Worm (Caenorhabditis elegans): ENCODE results near the gene nep-11.

nep-11 gene

DNA sequence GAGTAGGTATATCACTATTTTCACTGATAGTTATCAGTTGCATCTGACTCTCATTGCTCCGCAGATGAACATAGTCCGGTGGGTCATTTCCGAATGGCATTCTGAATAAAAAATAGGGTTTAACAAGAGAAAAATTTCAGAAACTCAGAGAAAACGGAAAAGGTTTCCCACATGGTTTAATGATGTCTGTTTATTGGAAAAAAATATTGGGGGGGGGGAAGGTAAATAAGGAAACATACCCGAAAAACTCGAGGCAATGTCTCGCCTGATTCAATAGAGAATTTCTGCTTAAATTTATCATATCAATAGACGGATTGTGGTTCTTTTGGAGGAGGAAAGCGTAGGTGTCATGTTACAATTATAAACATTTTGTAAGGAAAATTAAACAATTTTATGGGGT, at the start of gene nep-11:
TSS of gene nep-11 (minus strand) at position 101 of the 400 bp plus-strand sequence.
- TF ChIP-seq rcor-1 (GFP tag; IDR thresholded peaks at IDR 0.05), result no peak
- no peak for TF ChIP-seq F57A8.1 (GFP tag; optimal IDR thresholded peaks at IDR 0.05)
- TF ChIP-seq ceh-79 (tag; optimal IDR thresholded peaks at IDR 0.05), result no peak
- TF ChIP-seq let-526 (GFP tag; IDR thresholded peaks at IDR 0.05), result no peak
- TF ChIP-seq sdz-38 (tag; optimal IDR thresholded peaks at IDR 0.05), result no peak
- no peak for TF ChIP-seq cebp-1 (GFP tag; IDR thresholded peaks at IDR 0.05)
- no peak for TF ChIP-seq cebp-1 (tag; optimal IDR thresholded peaks at IDR 0.05)
- TF ChIP-seq B0019.2 (GFP tag; conservative IDR thresholded peaks at IDR 0.05), result no peak
- TF ChIP-seq Y56A3A.18 (GFP tag; IDR thresholded peaks at IDR 0.05), result no peak
- no peak for TF ChIP-seq nhr-27 (tag; optimal IDR thresholded peaks at IDR 0.05)
- TF ChIP-seq C06A6.2 (GFP tag; conservative IDR thresholded peaks at IDR 0.05), result no peak
- no peak for TF ChIP-seq hmg-20 (GFP tag; IDR thresholded peaks at IDR 0.05)
- TF ChIP-seq egl-18 (GFP tag; IDR thresholded peaks at IDR 0.05), result no peak
- no peak for TF ChIP-seq nfyb-1 (GFP tag; IDR thresholded peaks at IDR 0.05)
- TF ChIP-seq nhr-80 (tag; optimal IDR thresholded peaks at IDR 0.05), result no peak
- no peak for TF ChIP-seq ceh-27 (GFP tag; optimal IDR thresholded peaks at IDR 0.05)
- TF ChIP-seq athp-1 (tag; optimal IDR thresholded peaks at IDR 0.05), result no peak
- TF ChIP-seq pha-4 (tag; optimal IDR thresholded peaks at IDR 0.05), result no peak
- no peak for TF ChIP-seq ZK185.1 (tag; optimal IDR thresholded peaks at IDR 0.05; ENCODE audit: poor library complexity, severe bottlenecking)
- TF ChIP-seq hmg-1.2 (GFP tag; IDR thresholded peaks at IDR 0.05), result no peak

DNA sequence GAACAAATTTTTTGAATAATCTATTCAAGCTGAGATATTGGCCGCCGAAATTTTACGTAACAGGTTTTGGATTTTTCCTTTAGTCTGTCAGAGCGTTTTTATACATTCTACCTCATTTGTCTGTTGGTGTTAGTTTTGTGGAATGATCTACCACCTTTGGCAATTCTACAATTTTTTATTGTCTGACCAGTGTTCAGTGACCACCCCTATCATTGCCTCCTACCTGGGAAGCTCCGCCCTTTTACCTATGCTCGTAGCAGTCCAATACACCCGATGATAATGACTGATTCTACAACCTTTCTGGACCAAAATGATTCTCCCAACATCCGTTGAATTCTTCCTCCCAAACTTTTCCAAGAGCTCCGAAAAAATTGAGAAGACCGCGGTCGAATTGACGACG, 48.4 kb upstream of the nep-11 start, which contains the start of gene sdz-32:
TSS of gene sdz-32 (plus strand) at position 301 of the 400 bp plus-strand sequence.
- no peak for TF ChIP-seq F37B4.10 (GFP tag; IDR thresholded peaks at IDR 0.05)
- TF ChIP-seq lsl-1 (GFP tag; optimal IDR thresholded peaks at IDR 0.05), result no peak
- TF ChIP-seq attf-6 (GFP tag; IDR thresholded peaks at IDR 0.05), result no peak
- no peak for TF ChIP-seq rcor-1 (GFP tag; IDR thresholded peaks at IDR 0.05)
- no peak for TF ChIP-seq madf-8 (GFP tag; conservative IDR thresholded peaks at IDR 0.05)

DNA sequence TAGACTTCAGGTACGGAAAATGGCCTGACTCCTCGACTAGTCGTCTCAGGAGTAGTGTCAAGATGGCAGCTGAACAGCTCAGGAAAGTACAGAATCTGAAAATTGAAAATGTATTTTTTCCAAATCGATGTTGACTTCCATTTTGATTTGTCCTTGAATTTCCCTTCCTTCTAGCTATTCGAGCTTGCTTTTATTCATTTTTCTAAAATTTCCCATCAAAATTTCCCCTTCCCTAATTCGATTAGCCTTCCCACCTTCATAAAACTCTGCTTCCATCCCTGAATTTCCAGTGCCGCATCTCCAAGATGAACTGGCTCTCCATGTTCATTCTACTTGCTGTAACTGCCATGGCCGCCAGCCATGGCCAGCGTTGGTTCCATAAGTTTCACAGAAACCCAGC, 47.5 kb upstream of the nep-11 start, which contains the start of gene Y49F6B.6:
TSS of gene Y49F6B.6 (plus strand) at position 301 of the 400 bp plus-strand sequence.
- no peak for TF ChIP-seq let-607 (tag; optimal IDR thresholded peaks at IDR 0.05)
- no peak for TF ChIP-seq dpff-1 (tag; optimal IDR thresholded peaks at IDR 0.05)
- no peak for TF ChIP-seq hsf-1 (GFP tag; IDR thresholded peaks at IDR 0.05)
- no peak for TF ChIP-seq egrh-3 (GFP tag; IDR thresholded peaks at IDR 0.05)

DNA sequence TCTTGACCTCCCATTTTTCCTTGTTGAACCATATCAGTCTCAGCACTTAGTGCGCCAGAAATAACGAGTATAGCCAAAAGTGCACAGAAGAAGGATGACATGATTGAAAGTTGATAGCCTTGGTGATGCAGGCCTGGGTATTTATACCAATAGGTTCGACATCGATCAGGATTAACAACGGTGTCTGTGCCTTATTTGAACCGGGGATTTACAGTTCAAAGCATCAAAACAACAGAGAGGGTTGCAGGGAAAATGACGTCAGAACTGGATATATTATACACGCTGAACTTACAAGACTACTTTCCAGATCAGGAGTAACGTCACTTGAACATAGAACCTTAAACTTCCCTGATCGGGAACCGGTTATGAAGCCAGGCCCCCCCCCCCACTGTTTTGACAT, 47.0 kb upstream of the nep-11 start, which contains the start of gene Y49F6B.12:
TSS of gene Y49F6B.12 (minus strand) at position 101 of the 400 bp plus-strand sequence.
- TF ChIP-seq rpc-1 (optimal IDR thresholded peaks at IDR 0.05) (no peak), rpc-1 (tag; optimal IDR thresholded peaks at IDR 0.05) (no peak), Y56A3A.18 (GFP tag; IDR thresholded peaks at IDR 0.05) (no peak), F23B12.7 (tag; optimal IDR thresholded peaks at IDR 0.05; ENCODE audit: insufficient read depth) (no peak), akir-1 (GFP tag; optimal IDR thresholded peaks at IDR 0.05) (no peak), F49E8.2 (tag; optimal IDR thresholded peaks at IDR 0.05; ENCODE audit: insufficient read depth) (no peak), him-1 (tag; optimal IDR thresholded peaks at IDR 0.05) (no peak), F22D6.2 (tag; optimal IDR thresholded peaks at IDR 0.05) (no peak), let-526 (GFP tag; IDR thresholded peaks at IDR 0.05) (no peak), aptf-2 (GFP tag; conservative IDR thresholded peaks at IDR 0.05) (no peak), ZK185.1 (tag; optimal IDR thresholded peaks at IDR 0.05; ENCODE audit: poor library complexity, severe bottlenecking) (no peak), ztf-25 (GFP tag; IDR thresholded peaks at IDR 0.05) (no peak), rec-8 (tag; optimal IDR thresholded peaks at IDR 0.05) (no peak)
